Worm (Caenorhabditis elegans): ENCODE data around the gene C37E2.2.
A peak's percentile ranks its signal among the peaks of the same experiment; 100 is the strongest.

DNA sequence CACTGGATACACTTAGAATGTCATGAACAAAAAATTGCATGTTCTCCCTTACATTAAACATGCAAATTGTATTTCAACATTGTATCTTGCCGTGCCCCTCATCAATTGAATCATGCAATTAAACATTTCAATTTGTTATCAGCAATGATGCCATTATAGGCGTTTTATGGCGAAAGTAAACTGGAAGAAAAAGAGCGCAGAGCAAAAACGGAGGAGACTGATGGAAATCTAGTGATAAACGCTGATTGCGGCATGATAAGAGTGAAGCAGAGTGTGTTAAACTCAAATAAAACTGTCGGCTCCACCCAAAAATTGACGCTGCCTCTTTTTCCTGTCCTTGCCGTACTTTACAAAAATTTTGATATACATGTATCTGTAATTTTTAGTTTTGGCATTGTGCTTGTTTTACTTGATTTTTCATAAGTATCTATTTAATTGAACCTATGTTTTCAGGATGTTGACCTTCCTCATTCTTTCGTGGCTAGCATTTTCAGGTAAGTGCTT, 38.7 kb downstream of the C37E2.2 start, which contains the start of gene K06G5.1:
- TF ChIP-seq sox-4 (tag; optimal IDR thresholded peaks at IDR 0.05), result no peak
- TF ChIP-seq mab-9 (GFP tag; IDR thresholded peaks at IDR 0.05), result no peak
- TF ChIP-seq snu-23 (GFP tag; optimal IDR thresholded peaks at IDR 0.05), result no peak
- TF ChIP-seq fos-1 (tag; optimal IDR thresholded peaks at IDR 0.05), result no peak
- TF ChIP-seq fkh-10 (GFP tag; optimal IDR thresholded peaks at IDR 0.05), result no peak
- no peak for TF ChIP-seq pag-3 (tag; optimal IDR thresholded peaks at IDR 0.05; ENCODE audit: borderline replicate concordance, insufficient read depth)
- no peak for TF ChIP-seq unc-62 (GFP tag; optimal IDR thresholded peaks at IDR 0.05)
- peak; percentile 33 for TF ChIP-seq nhr-90 (tag; optimal IDR thresholded peaks at IDR 0.05; ENCODE audit: poor library complexity)
- no peak for TF ChIP-seq ceh-82 (tag; optimal IDR thresholded peaks at IDR 0.05)
- TF ChIP-seq hlh-4 (tag; optimal IDR thresholded peaks at IDR 0.05), result no peak

Data from whole organism, L1 larva.